Fruit fly (Drosophila melanogaster) whole organism, embryonic: ENCODE data around the gene CG13252.

Experiments used
- Abd-B ChIP-seq: fragments of 200-800 bp; sonication (Bioruptor generic); optimal IDR thresholded peaks from 2 replicates; lab custom pipeline; 2018; ENCODE audit warnings: missing biosample characterization, mild to moderate bottlenecking, missing genetic modification characterization, moderate library complexity
- B-H2 ChIP-seq: fragments of 200-800 bp; sonication (Bioruptor generic); optimal IDR thresholded peaks from 2 replicates; lab custom pipeline; 2018; ENCODE audit warnings: missing biosample characterization, mild to moderate bottlenecking, missing genetic modification characterization
- Blimp-1 ChIP-seq: fragments of 200-800 bp; sonication (Bioruptor generic); optimal IDR thresholded peaks from 3 replicates; lab custom pipeline; 2018; ENCODE audit warnings: missing biosample characterization, missing genetic modification characterization, mild to moderate bottlenecking, moderate library complexity, missing genetic modification reagents
- CG10267 ChIP-seq: fragments of 200-800 bp; sonication (Bioruptor generic); optimal IDR thresholded peaks from 2 replicates; lab custom pipeline; 2018; ENCODE audit warnings: missing biosample characterization, mild to moderate bottlenecking, missing genetic modification characterization, moderate library complexity
- CG10321 ChIP-seq: fragments of 200-800 bp; sonication (Bioruptor generic); IDR thresholded peaks from 2 replicates; pipeline ENCODE4 v1.3.6; 2022; ENCODE audit warnings: missing biosample characterization, missing genetic modification characterization
- CG11085 ChIP-seq: fragments of 200-800 bp; sonication (Bioruptor generic); IDR thresholded peaks from 2 replicates; pipeline ENCODE4 v1.3.6; 2022; ENCODE audit warnings: missing biosample characterization, missing genetic modification characterization
- CG11247 ChIP-seq: fragments of 200-800 bp; sonication (Bioruptor generic); IDR thresholded peaks from 2 replicates; pipeline ENCODE4 v1.3.6; 2022; ENCODE audit warnings: missing biosample characterization, missing genetic modification characterization
- CG11723 ChIP-seq: fragments of 200-800 bp; sonication (Bioruptor generic); optimal IDR thresholded peaks from 2 replicates; lab custom pipeline; 2017; ENCODE audit warnings: missing biosample characterization, mild to moderate bottlenecking, missing genetic modification characterization
- CG12155 ChIP-seq: fragments of 200-800 bp; sonication (Bioruptor generic); optimal IDR thresholded peaks from 3 replicates; lab custom pipeline; 2016; ENCODE audit warnings: missing biosample characterization, missing genetic modification characterization
- CG14050 ChIP-seq: fragments of 200-800 bp; sonication (Bioruptor generic); IDR thresholded peaks from 3 replicates; pipeline ENCODE4 v1.3.6; 2022; ENCODE audit warnings: missing biosample characterization, missing genetic modification characterization
- CG1529 ChIP-seq: fragments of 200-800 bp; sonication (Bioruptor generic); optimal IDR thresholded peaks from 3 replicates; lab custom pipeline; 2018; ENCODE audit warnings: missing biosample characterization, missing genetic modification characterization
- CG1647 ChIP-seq: fragments of 200-800 bp; sonication (Bioruptor generic); optimal IDR thresholded peaks from 3 replicates; lab custom pipeline; 2016; ENCODE audit warnings: missing biosample characterization, missing genetic modification characterization
- CG2889 ChIP-seq: fragments of 200-800 bp; sonication (Bioruptor generic); IDR thresholded peaks from 3 replicates; pipeline ENCODE4 v1.3.6; 2022; ENCODE audit warnings: missing biosample characterization, missing genetic modification characterization
- CG30020 ChIP-seq: fragments of 200-800 bp; optimal IDR thresholded peaks from 2 replicates; lab custom pipeline; 2019; ENCODE audit warnings: missing biosample characterization, mild to moderate bottlenecking, missing genetic modification characterization, moderate library complexity
- CG3065 ChIP-seq: fragments of 200-800 bp; sonication (Bioruptor generic); optimal IDR thresholded peaks from 2 replicates; lab custom pipeline; 2016; ENCODE audit warnings: missing biosample characterization, missing genetic modification characterization
- CG3838 ChIP-seq: fragments of 200-800 bp; sonication (Bioruptor generic); optimal IDR thresholded peaks from 3 replicates; lab custom pipeline; 2016; ENCODE audit warnings: missing biosample characterization, missing genetic modification characterization
- CG4328 ChIP-seq: fragments of 200-800 bp; sonication (Bioruptor generic); optimal IDR thresholded peaks from 3 replicates; lab custom pipeline; 2017; ENCODE audit warnings: missing biosample characterization, missing genetic modification reagents, missing genetic modification characterization
- CG6254 ChIP-seq: fragments of 200-800 bp; sonication (Bioruptor generic); optimal IDR thresholded peaks from 3 replicates; lab custom pipeline; 2017; ENCODE audit warnings: mild to moderate bottlenecking, missing biosample characterization, missing genetic modification reagents, missing genetic modification characterization
- CG7987 ChIP-seq: fragments of 200-800 bp; sonication (Bioruptor generic); optimal IDR thresholded peaks from 2 replicates; lab custom pipeline; 2018; ENCODE audit warnings: missing biosample characterization, mild to moderate bottlenecking, missing genetic modification characterization, moderate library complexity
- CG8924 ChIP-seq: fragments of 200-800 bp; optimal IDR thresholded peaks from 3 replicates; lab custom pipeline; 2019; ENCODE audit warnings: missing biosample characterization, mild to moderate bottlenecking, missing genetic modification characterization, moderate library complexity
- Dad ChIP-seq: fragments of 200-800 bp; sonication (Bioruptor generic); optimal IDR thresholded peaks from 3 replicates; lab custom pipeline; 2016; ENCODE audit warnings: missing biosample characterization, missing genetic modification characterization
- Ets97D ChIP-seq: fragments of 200-800 bp; sonication (Bioruptor generic); optimal IDR thresholded peaks from 3 replicates; lab custom pipeline; 2016; ENCODE audit warnings: missing biosample characterization, missing genetic modification characterization
- Fer3 ChIP-seq: fragments of 200-800 bp; sonication (Bioruptor generic); optimal IDR thresholded peaks from 2 replicates; lab custom pipeline; 2018; ENCODE audit warnings: missing biosample characterization, mild to moderate bottlenecking, missing genetic modification characterization, moderate library complexity
- MESR4 ChIP-seq: fragments of 200-800 bp; sonication (Bioruptor generic); optimal IDR thresholded peaks from 2 replicates; lab custom pipeline; 2018; ENCODE audit warnings: missing biosample characterization, mild to moderate bottlenecking, missing genetic modification characterization, moderate library complexity
- NfI ChIP-seq: fragments of 200-800 bp; sonication (Bioruptor generic); optimal IDR thresholded peaks from 3 replicates; lab custom pipeline; 2018; ENCODE audit warnings: missing biosample characterization, mild to moderate bottlenecking, missing genetic modification characterization, moderate library complexity
- Opbp ChIP-seq: fragments of 200-800 bp; sonication (Bioruptor generic); IDR thresholded peaks from 3 replicates; pipeline ENCODE4 v1.3.6; 2022; ENCODE audit warnings: missing biosample characterization, missing genetic modification characterization; ENCODE audit not compliant: partially characterized antibody
- al ChIP-seq: fragments of 200-800 bp; sonication (Bioruptor generic); IDR thresholded peaks from 2 replicates; pipeline ENCODE4 v1.3.6; 2022; ENCODE audit warnings: missing biosample characterization, missing genetic modification characterization
- bbx ChIP-seq: fragments of 200-800 bp; sonication (Bioruptor generic); IDR thresholded peaks from 2 replicates; pipeline ENCODE4 v1.3.6; 2022; ENCODE audit warnings: missing biosample characterization, missing genetic modification characterization; ENCODE audit not compliant: partially characterized antibody
- bsh ChIP-seq, 2 experiments: fragments of 200-800 bp; sonication (Bioruptor generic); optimal IDR thresholded peaks; 2 replicates each; lab custom pipeline; 2017 to 2018; ENCODE audit warnings: mild to moderate bottlenecking in 2 of 2, missing biosample characterization in 2 of 2, missing genetic modification characterization in 2 of 2, moderate library complexity in 1 of 2
- btn ChIP-seq: fragments of 200-800 bp; sonication (Bioruptor generic); optimal IDR thresholded peaks from 2 replicates; lab custom pipeline; 2016; ENCODE audit warnings: missing biosample characterization, missing genetic modification characterization
- chif ChIP-seq, 2 experiments: fragments of 200-800 bp; sonication (Bioruptor generic); optimal IDR thresholded peaks; 3 replicates each; lab custom pipeline; 2016; ENCODE audit warnings: missing biosample characterization in 2 of 2, missing genetic modification characterization in 2 of 2
- chinmo ChIP-seq: fragments of 200-800 bp; sonication (Bioruptor generic); IDR thresholded peaks from 4 replicates; pipeline ENCODE4 v1.3.6; 2022; ENCODE audit warnings: missing biosample characterization, missing genetic modification characterization; ENCODE audit not compliant: partially characterized antibody
- corto ChIP-seq: fragments of 200-800 bp; sonication (Bioruptor generic); optimal IDR thresholded peaks from 2 replicates; lab custom pipeline; 2016; ENCODE audit warnings: missing biosample characterization, mild to moderate bottlenecking, missing genetic modification characterization, moderate library complexity
- eve ChIP-seq, 2 experiments: fragments of >200 bp; optimal IDR thresholded peaks; 2 replicates each; lab custom pipeline; 2017; ENCODE audit warnings: missing biosample characterization in 2 of 2, missing genetic modification characterization in 2 of 2
- exex ChIP-seq: fragments of 200-800 bp; sonication (Bioruptor generic); optimal IDR thresholded peaks from 4 replicates; lab custom pipeline; 2018; ENCODE audit warnings: missing biosample characterization, mild to moderate bottlenecking, missing genetic modification characterization, moderate library complexity
- fu2 ChIP-seq: fragments of 200-800 bp; sonication (Bioruptor generic); optimal IDR thresholded peaks from 2 replicates; lab custom pipeline; 2016; ENCODE audit warnings: missing biosample characterization, missing genetic modification characterization
- her ChIP-seq: fragments of 200-800 bp; sonication (Bioruptor generic); optimal IDR thresholded peaks from 2 replicates; lab custom pipeline; 2016; ENCODE audit warnings: missing biosample characterization, missing genetic modification characterization
- nmo ChIP-seq: fragments of 200-800 bp; sonication (Bioruptor generic); optimal IDR thresholded peaks from 2 replicates; lab custom pipeline; 2018; ENCODE audit warnings: missing biosample characterization, mild to moderate bottlenecking, missing genetic modification characterization, moderate library complexity
- org-1 ChIP-seq: fragments of 200-800 bp; sonication (Bioruptor generic); optimal IDR thresholded peaks from 2 replicates; lab custom pipeline; 2017; ENCODE audit warnings: missing biosample characterization, missing genetic modification characterization
- pfk ChIP-seq: fragments of 200-800 bp; sonication (Bioruptor generic); optimal IDR thresholded peaks from 2 replicates; lab custom pipeline; 2018; ENCODE audit warnings: missing biosample characterization, mild to moderate bottlenecking, missing genetic modification characterization, moderate library complexity
- psq ChIP-seq: fragments of 200-800 bp; sonication (Bioruptor generic); optimal IDR thresholded peaks from 2 replicates; lab custom pipeline; 2017; ENCODE audit warnings: missing biosample characterization, missing genetic modification characterization
- slou ChIP-seq: fragments of 200-800 bp; sonication (Bioruptor generic); optimal IDR thresholded peaks from 3 replicates; lab custom pipeline; 2016; ENCODE audit warnings: missing biosample characterization, missing genetic modification characterization
- slp2 ChIP-seq: fragments of 200-800 bp; sonication (Bioruptor generic); optimal IDR thresholded peaks from 2 replicates; lab custom pipeline; 2016; ENCODE audit warnings: missing biosample characterization, missing genetic modification characterization
- sna ChIP-seq: fragments of 200-800 bp; sonication (Bioruptor generic); IDR thresholded peaks from 2 replicates; pipeline ENCODE4 v1.3.6; 2022; ENCODE audit warnings: missing biosample characterization, missing genetic modification characterization; ENCODE audit not compliant: partially characterized antibody
- sug ChIP-seq: fragments of 200-800 bp; optimal IDR thresholded peaks from 2 replicates; lab custom pipeline; 2019; ENCODE audit warnings: missing biosample characterization, mild to moderate bottlenecking, missing genetic modification characterization, moderate library complexity
- tio ChIP-seq: fragments of 200-800 bp; sonication (Bioruptor generic); optimal IDR thresholded peaks from 2 replicates; lab custom pipeline; 2017; ENCODE audit warnings: missing biosample characterization, missing genetic modification characterization, inconsistent platforms
- unpg ChIP-seq: fragments of 200-800 bp; sonication (Bioruptor generic); optimal IDR thresholded peaks from 3 replicates; lab custom pipeline; 2018; ENCODE audit warnings: missing biosample characterization, mild to moderate bottlenecking, missing genetic modification characterization, moderate library complexity
- wdn ChIP-seq: fragments of 200-800 bp; sonication (Bioruptor generic); IDR thresholded peaks from 2 replicates; pipeline ENCODE4 v1.3.6; 2022; ENCODE audit warnings: missing biosample characterization, missing genetic modification characterization
- wek ChIP-seq: fragments of 200-800 bp; sonication (Bioruptor generic); optimal IDR thresholded peaks from 3 replicates; lab custom pipeline; 2018; ENCODE audit warnings: missing biosample characterization, mild to moderate bottlenecking, missing genetic modification characterization, moderate library complexity
- z ChIP-seq: fragments of 200-800 bp; sonication (Bioruptor generic); IDR thresholded peaks from 3 replicates; pipeline ENCODE4 v1.3.6; 2022; ENCODE audit warnings: missing biosample characterization, missing genetic modification characterization
- zfh1 ChIP-seq: fragments of 200-800 bp; sonication (Bioruptor generic); IDR thresholded peaks from 3 replicates; pipeline ENCODE4 v1.3.6; 2022; ENCODE audit warnings: missing biosample characterization, missing genetic modification characterization

Gene CG13252

DNA sequence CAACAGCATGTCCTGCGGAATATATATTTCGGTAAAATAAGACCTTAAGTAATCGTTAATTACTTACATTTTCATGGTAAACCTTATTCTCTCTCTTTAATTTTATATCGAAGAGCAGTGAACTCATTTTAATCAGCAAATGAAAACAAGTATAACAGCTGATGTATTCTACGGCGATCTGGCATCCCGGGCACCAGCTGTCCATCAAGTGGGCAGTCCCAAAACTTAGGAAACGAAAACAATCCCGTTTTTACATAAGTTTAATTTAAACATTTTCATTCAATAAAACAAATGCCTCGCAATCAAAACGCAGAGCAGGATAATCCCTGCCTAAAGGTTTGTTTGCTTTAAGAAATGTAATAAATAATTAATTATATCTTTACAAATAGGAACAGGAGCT lies 39.0 kb downstream of the CG13252 start, which contains the start of the genes CG4074 and CG4186 (continued):
- TF ChIP-seq al (GFP tag; lab: Robert Waterston, UW) (no peak), CG11723 (no peak), CG1529 (GFP tag; lab: Kevin White, UChicago) (no peak), CG8924 (peak; percentile 4), CG3838 (GFP tag; lab: Kevin White, UChicago) (no peak), CG1647 (GFP tag; lab: Kevin White, UChicago) (no peak), CG6254 (peak; percentile 9), sug (tag; lab: Kevin White, UChicago) (peak; percentile 21), CG14050 (no peak), z (GFP tag; lab: Robert Waterston, UW) (no peak), corto (GFP tag; lab: Kevin White, UChicago) (no peak), slou (GFP tag; lab: Kevin White, UChicago) (no peak), psq (GFP tag; lab: Kevin White, UChicago) (no peak), Opbp (GFP tag; lab: Robert Waterston, UW) (no peak), fu2 (GFP tag; lab: Kevin White, UChicago) (no peak), unpg (GFP tag; lab: Kevin White, UChicago) (no peak), Dad (no peak), CG11085 (GFP tag; lab: Robert Waterston, UW) (no peak), NfI (GFP tag; lab: Kevin White, UChicago) (no peak), chif (GFP tag; optimal IDR thresholded peaks at IDR 0.05; lab: Kevin White, UChicago) (no peak), zfh1 (GFP tag; lab: Robert Waterston, UW) (0 out of 3 replicates have a peak, but pooled peaks have one; percentile 4), CG2889 (GFP tag; lab: Robert Waterston, UW) (no peak), wek (GFP tag; lab: Kevin White, UChicago) (no peak), CG10267 (tag; lab: Kevin White, UChicago) (peak; percentile 30), tio (no peak), org-1 (GFP tag; lab: Kevin White, UChicago) (no peak), CG12155 (GFP tag; lab: Kevin White, UChicago) (no peak), CG30020 (peak; percentile 17), CG10321 (no peak), exex (tag; lab: Kevin White, UChicago) (peak; percentile 40), Ets97D (GFP tag; lab: Kevin White, UChicago) (peak; percentile 68), eve (GFP tag; optimal IDR thresholded peaks at IDR 0.05; lab: Kevin White, UChicago) (no peak), bsh (GFP tag; optimal IDR thresholded peaks at IDR 0.05; lab: Kevin White, UChicago) (no peak), Fer3 (tag; lab: Kevin White, UChicago) (no peak), B-H2 (GFP tag; lab: Kevin White, UChicago) (no peak), sna (GFP tag; lab: Robert Waterston, UW) (peak; percentile 52), pfk (GFP tag; lab: Kevin White, UChicago) (no peak), Blimp-1 (GFP tag; lab: Kevin White, UChicago) (no peak), Abd-B (GFP tag; lab: Kevin White, UChicago) (no peak), slp2 (GFP tag; lab: Kevin White, UChicago) (no peak), CG11247 (no peak), bbx (no peak), CG7987 (GFP tag; lab: Kevin White, UChicago) (peak; percentile 18), btn (GFP tag; lab: Kevin White, UChicago) (no peak), wdn (GFP tag; lab: Robert Waterston, UW) (no peak), her (no peak), MESR4 (GFP tag; lab: Kevin White, UChicago) (peak; percentile 59), CG4328 (no peak), CG3065 (GFP tag; lab: Kevin White, UChicago) (no peak), nmo (peak; percentile 8), chinmo (GFP tag; lab: Robert Waterston, UW) (no peak)
